Worm (Caenorhabditis elegans): Measurements from ENCODE around the gene str-15.

str-15 gene

ce11 chrV:16410521-16410920 lies 48.1 kb downstream of the str-15 start, which contains the start of gene srh-145:
srh-145 (plus strand) TSS chrV:16410713.
- TF ChIP-seq mec-3 (tag; optimal IDR thresholded peaks at IDR 0.05; ENCODE audit: borderline replicate concordance) (no peak), ceh-31 (tag; optimal IDR thresholded peaks at IDR 0.05) (no peak), dve-1 (tag; optimal IDR thresholded peaks at IDR 0.05) (no peak), sdc-2 (tag; optimal IDR thresholded peaks at IDR 0.05) (no peak), pros-1 (tag; optimal IDR thresholded peaks at IDR 0.05) (no peak), ceh-30 (tag; optimal IDR thresholded peaks at IDR 0.05) (no peak), nhr-232 (tag; optimal IDR thresholded peaks at IDR 0.05) (no peak), eyg-1 (tag; optimal IDR thresholded peaks at IDR 0.05) (no peak), hlh-6 (tag; optimal IDR thresholded peaks at IDR 0.05) (no peak), fax-1 (tag; optimal IDR thresholded peaks at IDR 0.05) (no peak), fkh-10 (GFP tag; optimal IDR thresholded peaks at IDR 0.05) (no peak), F13H6.1 (tag; optimal IDR thresholded peaks at IDR 0.05) (no peak), ttx-3 (tag; optimal IDR thresholded peaks at IDR 0.05) (no peak), ceh-19 (GFP tag; optimal IDR thresholded peaks at IDR 0.05) (no peak), ahr-1 (tag; optimal IDR thresholded peaks at IDR 0.05) (no peak), elt-2 (tag; optimal IDR thresholded peaks at IDR 0.05) (no peak), ets-4 (tag; optimal IDR thresholded peaks at IDR 0.05) (no peak), ceh-2 (tag; optimal IDR thresholded peaks at IDR 0.05) (no peak), pat-9 (tag; optimal IDR thresholded peaks at IDR 0.05) (no peak)

- TF ChIP-seq ref-2 (tag; optimal IDR thresholded peaks at IDR 0.05) (no peak), hlh-13 (GFP tag; optimal IDR thresholded peaks at IDR 0.05) (no peak), hlh-8 (tag; optimal IDR thresholded peaks at IDR 0.05) (no peak), pag-3 (tag; optimal IDR thresholded peaks at IDR 0.05; ENCODE audit: borderline replicate concordance) (no peak), ceh-22 (tag; optimal IDR thresholded peaks at IDR 0.05) (no peak), pha-2 (tag; optimal IDR thresholded peaks at IDR 0.05) (no peak), ceh-34 (tag; optimal IDR thresholded peaks at IDR 0.05) (no peak), hlh-15 (tag; optimal IDR thresholded peaks at IDR 0.05) (no peak), pqm-1 (tag; optimal IDR thresholded peaks at IDR 0.05) (no peak), tbx-2 (tag; optimal IDR thresholded peaks at IDR 0.05) (no peak), rnt-1 (tag; optimal IDR thresholded peaks at IDR 0.05) (no peak), nhr-232 (tag; optimal IDR thresholded peaks at IDR 0.05) (no peak), dmd-4 (tag; optimal IDR thresholded peaks at IDR 0.05; ENCODE audit: borderline replicate concordance) (no peak), madf-2 (tag; optimal IDR thresholded peaks at IDR 0.05) (no peak), zip-5 (tag; optimal IDR thresholded peaks at IDR 0.05) (no peak)
Measured at ce11 chrV:16407663-16408062, 51.0 kb downstream of the str-15 start, which contains the start of gene F26D2.3. F26D2.3 (plus strand) TSS chrV:16407963.
